Worm (Caenorhabditis elegans) whole organism, L1 larva: Measurements from ENCODE around the gene F01D5.1.

Experiments
- efl-3 ChIP-seq: fragments of 200-800 bp; sonication (Bioruptor generic); optimal IDR thresholded peaks from 2 replicates; lab custom pipeline; 2018; ENCODE audit warnings: mild to moderate bottlenecking, missing genetic modification characterization, missing compliant biosample characterization
- elt-2 ChIP-seq: sonication (generic microtip); optimal IDR thresholded peaks from 2 replicates; lab custom pipeline; 2016; ENCODE audit warnings: missing genetic modification characterization, mild to moderate bottlenecking, inconsistent platforms, missing compliant biosample characterization, missing genetic modification reagents
- hlh-17 ChIP-seq: fragments of 200-800 bp; sonication (Bioruptor generic); optimal IDR thresholded peaks from 2 replicates; lab custom pipeline; 2018; ENCODE audit warnings: missing genetic modification characterization, mild to moderate bottlenecking, missing compliant biosample characterization, moderate library complexity, borderline replicate concordance
- nhr-84 ChIP-seq: sonication (generic microtip); optimal IDR thresholded peaks from 2 replicates; lab custom pipeline; 2017; ENCODE audit warnings: missing biosample characterization, missing genetic modification characterization
- nhr-85 ChIP-seq: sonication (generic microtip); peaks from one replicate; lab custom pipeline; 2016; ENCODE audit warnings: missing genetic modification characterization, inconsistent platforms, missing compliant biosample characterization
- xbp-1 ChIP-seq: sonication (generic microtip); optimal IDR thresholded peaks from 2 replicates; lab custom pipeline; 2016; ENCODE audit warnings: missing genetic modification characterization, missing compliant biosample characterization

Gene F01D5.1

DNA sequence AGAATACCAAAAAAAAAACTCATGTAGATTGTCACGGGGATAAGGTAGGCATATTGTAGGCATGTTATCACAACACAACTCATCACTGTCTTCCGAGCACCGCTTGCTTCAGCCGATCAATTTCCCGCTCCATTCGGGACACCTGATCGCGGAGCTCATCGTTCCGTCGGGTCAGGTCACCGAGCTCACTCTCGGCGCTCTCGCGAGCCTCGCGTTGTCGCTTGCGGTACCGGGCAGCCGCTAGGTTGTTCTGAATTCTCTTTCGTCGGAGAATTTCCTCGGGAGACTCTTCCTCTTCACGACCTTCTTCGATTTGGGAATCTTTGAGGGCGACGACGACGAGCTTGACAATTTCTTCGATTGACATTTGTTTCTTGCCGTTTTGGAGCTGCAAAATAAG is 45.4 kb downstream of the F01D5.1 start:
- no peak for TF ChIP-seq hlh-17
- no peak for TF ChIP-seq efl-3 (GFP tag; lab: Kevin White, UChicago)
- TF ChIP-seq nhr-84: no peak

- peak; percentile 20 for TF ChIP-seq nhr-85
- no peak for TF ChIP-seq xbp-1 (tag; lab: Kevin White, UChicago)
- TF ChIP-seq elt-2: peak; percentile 26
These were observed 48.1 kb downstream of the F01D5.1 start, which contains the start of gene sre-44 for ce11 chrII:13949290-13949689. Gene sre-44, plus strand, starts transcription at chrII:13949590.
